Worm (Caenorhabditis elegans): ENCODE results near the gene srg-3.

DNA sequence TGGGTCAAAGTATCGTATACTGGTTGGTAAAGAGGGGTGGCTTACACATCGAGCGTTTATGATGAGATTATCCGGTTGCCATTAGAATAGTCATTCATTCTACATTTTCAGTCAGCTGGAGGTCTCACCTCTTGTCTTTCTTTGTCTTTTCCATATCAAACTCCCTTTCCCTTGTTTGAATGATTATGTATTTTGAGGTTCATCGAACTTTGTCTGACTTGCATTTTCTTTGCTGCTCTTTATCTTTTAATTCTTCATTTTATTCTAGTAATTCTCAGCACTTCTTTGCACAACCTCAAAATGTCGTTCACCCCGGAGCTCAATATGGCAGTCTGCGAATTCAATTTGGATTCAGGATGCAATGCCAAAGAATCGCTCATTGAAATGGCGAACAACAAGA lies 29.6 kb downstream of the srg-3 start, which contains the start of gene T12A2.3:
- TF ChIP-seq ama-1 (optimal IDR thresholded peaks at IDR 0.05) (no peak), snpc-4 (tag; optimal IDR thresholded peaks at IDR 0.05) (no peak), nhr-76 (tag; optimal IDR thresholded peaks at IDR 0.05) (no peak), unc-39 (tag; optimal IDR thresholded peaks at IDR 0.05) (no peak), egl-27 (tag; optimal IDR thresholded peaks at IDR 0.05) (no peak), unc-62 (GFP tag; optimal IDR thresholded peaks at IDR 0.05) (no peak)
